Worm (Caenorhabditis elegans) whole organism, L2 larva: ENCODE measurements around the gene acbp-5.
A peak's percentile ranks its signal among the peaks of the same experiment; 100 is the strongest.

ENCODE experiments used
- C34F6.9 ChIP-seq: fragments of 150-350 bp; optimal IDR thresholded peaks from 2 replicates; lab custom pipeline; 2014; ENCODE audit warnings: missing biosample characterization, missing genetic modification characterization
- F13H6.1 ChIP-seq: sonication (generic microtip); optimal IDR thresholded peaks from 2 replicates; lab custom pipeline; 2016; ENCODE audit warnings: missing genetic modification characterization, missing compliant biosample characterization
- R02D3.7 ChIP-seq: fragments of 150-350 bp; optimal IDR thresholded peaks from 2 replicates; lab custom pipeline; 2014; ENCODE audit warnings: missing biosample characterization, missing genetic modification characterization
- Y55F3AM.14 ChIP-seq: fragments of 200-800 bp; sonication (Bioruptor generic); optimal IDR thresholded peaks from 2 replicates; lab custom pipeline; 2018; ENCODE audit warnings: mild to moderate bottlenecking, missing genetic modification characterization, missing compliant biosample characterization
- ZK546.5 ChIP-seq: sonication (generic microtip); optimal IDR thresholded peaks from 2 replicates; lab custom pipeline; 2017; ENCODE audit warnings: missing biosample characterization, missing genetic modification characterization
- alr-1 ChIP-seq: fragments of 150-350 bp; optimal IDR thresholded peaks from 2 replicates; lab custom pipeline; 2014; ENCODE audit warnings: missing biosample characterization, missing genetic modification characterization
- aly-2 ChIP-seq: fragments of 150-350 bp; optimal IDR thresholded peaks from 2 replicates; lab custom pipeline; 2014; ENCODE audit warnings: missing biosample characterization, missing genetic modification characterization
- ama-1 ChIP-seq: fragments of 150-350 bp; optimal IDR thresholded peaks from 2 replicates; lab custom pipeline; 2018; ENCODE audit warnings: inconsistent platforms
- blmp-1 ChIP-seq: sonication (generic microtip); optimal IDR thresholded peaks from 2 replicates; lab custom pipeline; 2017; ENCODE audit warnings: missing genetic modification characterization, mild to moderate bottlenecking, missing compliant biosample characterization, antibody characterized with exemption, moderate library complexity; ENCODE audit not compliant: insufficient read depth
- ceh-16 ChIP-seq: fragments of 150-350 bp; optimal IDR thresholded peaks from 2 replicates; lab custom pipeline; 2014; ENCODE audit warnings: missing biosample characterization, missing genetic modification characterization
- dmd-4 ChIP-seq: sonication (generic microtip); optimal IDR thresholded peaks from 2 replicates; lab custom pipeline; 2017; ENCODE audit warnings: missing biosample characterization, missing genetic modification characterization
- egl-27 ChIP-seq: sonication (generic microtip); optimal IDR thresholded peaks from 3 replicates; lab custom pipeline; 2017; ENCODE audit warnings: missing biosample characterization, missing genetic modification reagents, missing genetic modification characterization
- elt-1 ChIP-seq: fragments of 150-350 bp; optimal IDR thresholded peaks from 2 replicates; lab custom pipeline; 2014; ENCODE audit warnings: missing biosample characterization, missing genetic modification characterization
- elt-3 ChIP-seq: sonication (generic microtip); optimal IDR thresholded peaks from 2 replicates; lab custom pipeline; 2017; ENCODE audit warnings: missing biosample characterization, missing genetic modification characterization
- fos-1 ChIP-seq: fragments of 150-350 bp; optimal IDR thresholded peaks from 2 replicates; lab custom pipeline; 2014; ENCODE audit warnings: missing biosample characterization, missing genetic modification characterization
- gmeb-1 ChIP-seq: fragments of 150-350 bp; optimal IDR thresholded peaks from 2 replicates; lab custom pipeline; 2014; ENCODE audit warnings: missing biosample characterization, missing genetic modification characterization
- lin-13 ChIP-seq: fragments of 150-350 bp; optimal IDR thresholded peaks from 2 replicates; lab custom pipeline; 2014; ENCODE audit warnings: missing biosample characterization, missing genetic modification reagents, missing genetic modification characterization
- lin-39 ChIP-seq: fragments of 150-350 bp; optimal IDR thresholded peaks from 2 replicates; lab custom pipeline; 2014; ENCODE audit warnings: missing biosample characterization, missing genetic modification reagents, missing genetic modification characterization
- lsy-2 ChIP-seq, 2 experiments: fragments of 150-350 bp in 1 of 2; sonication (generic microtip) in 1 of 2; optimal IDR thresholded peaks; 2 replicates each; lab custom pipeline; 2014 to 2017; ENCODE audit warnings: missing biosample characterization in 2 of 2, missing genetic modification characterization in 2 of 2
- mab-5 ChIP-seq: fragments of 150-350 bp; optimal IDR thresholded peaks from 2 replicates; lab custom pipeline; 2014; ENCODE audit warnings: missing biosample characterization, missing genetic modification characterization
- mbf-1 ChIP-seq: sonication (generic microtip); optimal IDR thresholded peaks from 2 replicates; lab custom pipeline; 2017; ENCODE audit warnings: missing biosample characterization, missing genetic modification characterization
- mdl-1 ChIP-seq, 2 experiments: fragments of 150-350 bp in 1 of 2; sonication (generic microtip) in 1 of 2; optimal IDR thresholded peaks; 2 replicates each; lab custom pipeline; 2017; ENCODE audit warnings: missing biosample characterization in 2 of 2, missing genetic modification characterization in 2 of 2
- nhr-10 ChIP-seq: sonication (generic microtip); optimal IDR thresholded peaks from 2 replicates; lab custom pipeline; 2017; ENCODE audit warnings: missing biosample characterization, missing genetic modification characterization
- nhr-12 ChIP-seq: fragments of 150-350 bp; optimal IDR thresholded peaks from 2 replicates; lab custom pipeline; 2014; ENCODE audit warnings: missing biosample characterization, missing genetic modification characterization
- nhr-129 ChIP-seq: fragments of 150-350 bp; optimal IDR thresholded peaks from 2 replicates; lab custom pipeline; 2014; ENCODE audit warnings: missing biosample characterization, missing genetic modification characterization
- nhr-21 ChIP-seq: fragments of 150-350 bp; optimal IDR thresholded peaks from 2 replicates; lab custom pipeline; 2014; ENCODE audit warnings: missing biosample characterization, missing genetic modification characterization
- nhr-23 ChIP-seq: fragments of 150-350 bp; optimal IDR thresholded peaks from 2 replicates; lab custom pipeline; 2014; ENCODE audit warnings: missing biosample characterization, missing genetic modification reagents, missing genetic modification characterization
- nhr-237 ChIP-seq: fragments of 150-350 bp; optimal IDR thresholded peaks from 2 replicates; lab custom pipeline; 2014; ENCODE audit warnings: missing biosample characterization, missing genetic modification characterization
- nhr-25 ChIP-seq: fragments of 150-350 bp; sonication (generic microtip); optimal IDR thresholded peaks from 3 replicates; lab custom pipeline; 2014; ENCODE audit warnings: missing biosample characterization, missing genetic modification characterization
- nhr-6 ChIP-seq: fragments of 150-350 bp; optimal IDR thresholded peaks from 2 replicates; lab custom pipeline; 2014; ENCODE audit warnings: missing biosample characterization, missing genetic modification characterization
- nhr-77 ChIP-seq: fragments of 150-350 bp; optimal IDR thresholded peaks from 2 replicates; lab custom pipeline; 2014; ENCODE audit warnings: missing biosample characterization, missing genetic modification characterization
- peb-1 ChIP-seq: fragments of 150-350 bp; optimal IDR thresholded peaks from 2 replicates; lab custom pipeline; 2014; ENCODE audit warnings: missing biosample characterization, missing genetic modification characterization
- sem-4 ChIP-seq: fragments of 150-350 bp; optimal IDR thresholded peaks from 2 replicates; lab custom pipeline; 2014; ENCODE audit warnings: missing biosample characterization, missing genetic modification reagents, missing genetic modification characterization
- sma-3 ChIP-seq: sonication (generic microtip); optimal IDR thresholded peaks from 2 replicates; lab custom pipeline; 2016; ENCODE audit warnings: missing genetic modification reagents, missing genetic modification characterization, missing compliant biosample characterization
- sma-9 ChIP-seq, 2 experiments: fragments of 150-350 bp in 1 of 2; sonication (generic microtip) in 1 of 2; optimal IDR thresholded peaks; 2 replicates each; lab custom pipeline; 2014 to 2016; ENCODE audit warnings: missing genetic modification characterization in 2 of 2, mild to moderate bottlenecking in 1 of 2, missing biosample characterization in 1 of 2, missing compliant biosample characterization in 1 of 2, missing genetic modification reagents in 1 of 2, moderate library complexity in 1 of 2
- snpc-4 ChIP-seq: fragments of 150-350 bp; optimal IDR thresholded peaks from 2 replicates; lab custom pipeline; 2014; ENCODE audit warnings: missing biosample characterization, missing genetic modification characterization
- unc-55 ChIP-seq: fragments of 150-350 bp; sonication (generic microtip); optimal IDR thresholded peaks from 3 replicates; lab custom pipeline; 2014; ENCODE audit warnings: missing biosample characterization, missing genetic modification reagents, missing genetic modification characterization
- zag-1 ChIP-seq: fragments of 150-350 bp; optimal IDR thresholded peaks from 2 replicates; lab custom pipeline; 2014; ENCODE audit warnings: missing biosample characterization, missing genetic modification characterization
- ztf-4 ChIP-seq: fragments of 150-350 bp; optimal IDR thresholded peaks from 2 replicates; lab custom pipeline; 2014; ENCODE audit warnings: missing biosample characterization, missing genetic modification characterization

acbp-5 gene

DNA sequence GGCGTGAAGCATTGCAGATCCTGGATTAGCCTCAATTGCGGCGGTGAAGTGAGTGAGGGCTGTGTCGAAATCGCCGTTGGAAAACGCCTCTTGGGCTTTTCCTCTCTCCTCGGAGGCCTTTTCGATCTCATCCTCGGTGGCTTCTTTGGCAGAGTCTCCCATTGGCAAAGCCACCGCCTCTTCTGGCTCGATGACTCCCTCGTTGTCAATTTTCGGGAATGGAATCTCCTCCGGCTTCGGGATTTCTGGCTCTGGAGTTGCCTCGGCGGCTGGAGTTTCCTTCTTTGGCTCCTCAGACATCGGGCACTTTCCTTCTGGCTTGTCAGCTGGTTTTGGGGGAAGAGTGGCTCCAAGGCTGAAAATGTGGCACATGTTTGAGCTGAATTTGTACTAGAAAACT, 19.8 kb downstream of the acbp-5 start:
- no peak for TF ChIP-seq gmeb-1 (tag; lab: Kevin White, UChicago)
- no peak for TF ChIP-seq R02D3.7 (tag; lab: Kevin White, UChicago)
- no peak for TF ChIP-seq zag-1 (tag; lab: Kevin White, UChicago)
- no peak for TF ChIP-seq nhr-12
- TF ChIP-seq dmd-4 (tag; lab: Kevin White, UChicago): no peak
- no peak for TF ChIP-seq nhr-77 (tag; lab: Kevin White, UChicago)
- TF ChIP-seq nhr-6 (tag; lab: Kevin White, UChicago): no peak
- no peak for TF ChIP-seq ceh-16 (tag; lab: Kevin White, UChicago)
- TF ChIP-seq Y55F3AM.14 (GFP tag; lab: Kevin White, UChicago): no peak
- TF ChIP-seq mbf-1: no peak
- no peak for TF ChIP-seq nhr-237
- TF ChIP-seq nhr-10 (tag; lab: Kevin White, UChicago): no peak
- no peak for TF ChIP-seq elt-1
- TF ChIP-seq peb-1 (tag; lab: Kevin White, UChicago): no peak
- TF ChIP-seq aly-2 (tag; lab: Kevin White, UChicago): no peak
- TF ChIP-seq lin-13 (GFP tag; lab: Kevin White, UChicago): no peak
- TF ChIP-seq nhr-23 (tag; lab: Kevin White, UChicago): no peak
- no peak for TF ChIP-seq F13H6.1 (tag; lab: Kevin White, UChicago)
- no peak for TF ChIP-seq mdl-1 (tag; optimal IDR thresholded peaks at IDR 0.05; lab: Kevin White, UChicago)

DNA sequence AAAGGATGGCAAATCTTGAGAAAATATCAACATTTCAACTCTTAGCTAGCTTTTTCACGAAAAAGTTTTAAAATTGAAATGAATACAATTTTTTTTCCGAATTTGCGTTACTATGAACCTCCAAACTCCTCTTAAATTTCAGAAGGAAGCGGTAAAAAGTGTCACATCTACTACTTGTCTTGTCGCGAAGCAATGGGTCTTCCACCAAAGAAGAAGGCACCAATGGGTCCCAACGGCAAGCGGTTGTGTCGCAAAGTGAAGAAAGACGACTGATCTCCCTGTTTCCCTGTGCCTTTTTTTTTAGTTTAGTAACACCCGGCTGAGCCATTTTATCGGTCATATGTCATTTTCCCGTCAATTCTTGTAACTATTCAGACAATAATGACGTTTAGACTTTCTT, 20.5 kb downstream of the acbp-5 start:
- TF ChIP-seq mab-5 (no peak), lsy-2 (tag; optimal IDR thresholded peaks at IDR 0.05; lab: Kevin White, UChicago) (no peak), ama-1 (no peak), Y55F3AM.14 (GFP tag; lab: Kevin White, UChicago) (no peak), nhr-237 (no peak), ZK546.5 (tag; lab: Kevin White, UChicago) (no peak)

DNA sequence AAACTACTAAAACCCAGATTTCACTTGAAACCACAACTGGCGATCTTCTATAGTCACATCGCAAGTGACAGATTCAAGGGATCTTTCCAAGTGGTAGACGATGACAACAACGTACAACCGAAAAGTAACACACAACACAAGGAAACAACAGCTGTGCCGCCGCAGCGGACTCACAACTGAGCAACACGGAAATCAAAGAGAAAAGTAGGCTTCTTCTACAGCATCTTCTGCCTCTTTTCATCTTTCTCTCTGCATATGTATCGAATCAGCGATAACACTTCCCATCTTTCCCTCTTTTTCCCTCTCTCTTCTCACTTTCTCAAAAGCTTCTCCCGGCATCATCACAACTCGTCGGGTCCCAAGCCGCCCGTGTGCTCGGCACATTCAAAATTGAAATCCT, 24.7 kb downstream of the acbp-5 start, which contains the start of gene T12D8.9:
TSS of gene T12D8.9 (plus strand) at position 312 of the 400 bp plus-strand sequence.
- TF ChIP-seq unc-55 (GFP tag; lab: Kevin White, UChicago) (no peak), R02D3.7 (tag; lab: Kevin White, UChicago) (no peak), elt-1 (no peak), ceh-16 (tag; lab: Kevin White, UChicago) (no peak), snpc-4 (no peak), ztf-4 (tag; lab: Kevin White, UChicago) (no peak), nhr-21 (tag; lab: Kevin White, UChicago) (no peak), F13H6.1 (tag; lab: Kevin White, UChicago) (peak; percentile 67), C34F6.9 (tag; lab: Kevin White, UChicago) (no peak), elt-3 (no peak), blmp-1 (no peak), alr-1 (tag; lab: Kevin White, UChicago) (no peak), sma-3 (no peak), mab-5 (no peak), ZK546.5 (tag; lab: Kevin White, UChicago) (no peak), nhr-77 (tag; lab: Kevin White, UChicago) (no peak), lsy-2 (tag; optimal IDR thresholded peaks at IDR 0.05; lab: Kevin White, UChicago) (peak in 1 of 2 experiments; percentile 3), fos-1 (no peak), dmd-4 (tag; lab: Kevin White, UChicago) (no peak), nhr-129 (tag; lab: Kevin White, UChicago) (peak; percentile 67), nhr-12 (no peak), nhr-25 (no peak), zag-1 (tag; lab: Kevin White, UChicago) (no peak), peb-1 (tag; lab: Kevin White, UChicago) (no peak), gmeb-1 (tag; lab: Kevin White, UChicago) (no peak), ama-1 (no peak), sma-9 (GFP tag; optimal IDR thresholded peaks at IDR 0.05; lab: Kevin White, UChicago) (peak; percentile 43), sma-9 (tag; optimal IDR thresholded peaks at IDR 0.05; lab: Kevin White, UChicago) (no peak)

DNA sequence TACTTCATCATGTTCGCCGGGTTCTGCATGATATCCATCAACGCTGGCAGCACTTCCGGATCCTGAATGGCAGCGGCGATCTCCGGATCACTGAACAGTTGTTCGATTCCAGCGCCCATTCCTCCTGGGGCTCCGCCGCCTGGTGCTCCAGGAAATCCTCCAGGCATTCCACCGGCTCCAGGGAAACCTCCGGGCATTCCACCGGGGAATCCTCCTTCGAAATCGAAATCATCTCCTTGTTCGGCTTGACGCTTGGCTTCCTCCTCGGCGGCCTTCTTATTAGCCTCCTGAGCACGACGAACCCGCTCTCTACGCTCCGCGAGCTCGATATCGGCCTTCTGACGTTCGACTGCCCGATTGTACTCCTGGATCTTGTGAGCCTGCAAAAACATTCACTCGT, 26.0 kb downstream of the acbp-5 start:
- no peak for TF ChIP-seq nhr-77 (tag; lab: Kevin White, UChicago)
- no peak for TF ChIP-seq zag-1 (tag; lab: Kevin White, UChicago)
- no peak for TF ChIP-seq ztf-4 (tag; lab: Kevin White, UChicago)
- no peak for TF ChIP-seq egl-27
- no peak for TF ChIP-seq nhr-25
- TF ChIP-seq peb-1 (tag; lab: Kevin White, UChicago): no peak
- TF ChIP-seq gmeb-1 (tag; lab: Kevin White, UChicago): no peak
- TF ChIP-seq nhr-10 (tag; lab: Kevin White, UChicago): no peak
- no peak for TF ChIP-seq lin-39
- TF ChIP-seq unc-55 (GFP tag; lab: Kevin White, UChicago): no peak
- no peak for TF ChIP-seq sem-4 (tag; lab: Kevin White, UChicago)
- no peak for TF ChIP-seq F13H6.1 (tag; lab: Kevin White, UChicago)
- TF ChIP-seq, all 48 proteins: peak for 0
